Worm (Caenorhabditis elegans): ENCODE results near the gene spe-10.
A peak's percentile ranks its signal among the peaks of the same experiment; 100 is the strongest.

spe-10 gene

ce11 chrV:10414610-10415009, 30.6 kb downstream of the spe-10 start, which contains the start of gene F15H10.9:
F15H10.9 (minus strand) TSS chrV:10414710.
- TF ChIP-seq nhr-76 (tag; optimal IDR thresholded peaks at IDR 0.05) (no peak), egl-27 (tag; optimal IDR thresholded peaks at IDR 0.05) (no peak), eor-1 (tag; optimal IDR thresholded peaks at IDR 0.05) (no peak), fkh-10 (GFP tag; optimal IDR thresholded peaks at IDR 0.05) (no peak), lin-39 (tag; optimal IDR thresholded peaks at IDR 0.05) (no peak), hmg-11 (tag; optimal IDR thresholded peaks at IDR 0.05) (no peak), lin-15B (tag; optimal IDR thresholded peaks at IDR 0.05) (no peak)

DNA sequence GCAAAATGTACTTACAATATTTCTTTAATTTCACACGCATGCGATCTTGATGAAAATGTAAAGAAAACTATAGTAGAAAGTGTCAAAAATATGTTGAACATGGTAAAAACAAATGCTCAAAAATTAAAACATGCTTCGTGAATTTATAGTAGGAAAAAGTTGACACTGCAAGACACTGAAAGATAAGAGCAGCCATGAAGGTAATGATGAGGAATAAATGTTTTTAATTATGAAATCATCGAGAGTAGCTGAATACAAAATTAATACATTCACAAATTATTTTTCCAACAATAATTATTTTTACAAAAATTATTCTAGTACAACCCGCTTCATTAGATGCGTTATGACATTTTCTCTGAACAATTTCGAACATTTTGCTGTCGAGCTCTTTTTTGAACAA, 32.9 kb downstream of the spe-10 start, which contains the start of gene F15H10.10:
TSS of gene F15H10.10 (minus strand) at position 101 of the 400 bp plus-strand sequence.
- TF ChIP-seq lin-15B (tag; optimal IDR thresholded peaks at IDR 0.05) (no peak), nhr-28 (tag; optimal IDR thresholded peaks at IDR 0.05) (no peak), tbx-2 (tag; optimal IDR thresholded peaks at IDR 0.05) (no peak)

ce11 chrV:10418961-10419360, 34.9 kb downstream of the spe-10 start, which contains the start of gene F15H10.5:
F15H10.5 (minus strand) TSS chrV:10419061.
- TF ChIP-seq ztf-4 (tag; optimal IDR thresholded peaks at IDR 0.05) (no peak), nhr-237 (tag; optimal IDR thresholded peaks at IDR 0.05) (no peak), nhr-76 (tag; optimal IDR thresholded peaks at IDR 0.05) (no peak), ceh-9 (tag; optimal IDR thresholded peaks at IDR 0.05) (no peak)

ce11 chrV:10421802-10422201, 37.8 kb downstream of the spe-10 start, which contains the start of gene col-13:
col-13 (minus strand) TSS chrV:10421902.
- no peak for TF ChIP-seq mml-1 (tag; optimal IDR thresholded peaks at IDR 0.05)
- no peak for TF ChIP-seq nhr-67 (tag; optimal IDR thresholded peaks at IDR 0.05)
- TF ChIP-seq nhr-77 (tag; optimal IDR thresholded peaks at IDR 0.05), result no peak
- no peak for TF ChIP-seq unc-62 (GFP tag; optimal IDR thresholded peaks at IDR 0.05)
- TF ChIP-seq elt-1 (tag; optimal IDR thresholded peaks at IDR 0.05), result no peak
- TF ChIP-seq nhr-25 (tag; optimal IDR thresholded peaks at IDR 0.05), result no peak
- TF ChIP-seq nhr-12 (tag; optimal IDR thresholded peaks at IDR 0.05), result no peak
- TF ChIP-seq pha-4 (tag; optimal IDR thresholded peaks at IDR 0.05), result no peak
- TF ChIP-seq skn-1 (tag; optimal IDR thresholded peaks at IDR 0.05), result no peak
- TF ChIP-seq ceh-9 (tag; optimal IDR thresholded peaks at IDR 0.05), result no peak
- no peak for TF ChIP-seq daf-12 (tag; optimal IDR thresholded peaks at IDR 0.05)
- TF ChIP-seq fkh-2 (tag; optimal IDR thresholded peaks at IDR 0.05), result no peak
- no peak for TF ChIP-seq unc-39 (tag; optimal IDR thresholded peaks at IDR 0.05)

- TF ChIP-seq fos-1 (tag; optimal IDR thresholded peaks at IDR 0.05) (no peak), ztf-11 (tag; optimal IDR thresholded peaks at IDR 0.05) (no peak), nhr-25 (tag; optimal IDR thresholded peaks at IDR 0.05) (peak; percentile 61)
Observed at ce11 chrV:10423511-10423910, 39.5 kb downstream of the spe-10 start.

DNA sequence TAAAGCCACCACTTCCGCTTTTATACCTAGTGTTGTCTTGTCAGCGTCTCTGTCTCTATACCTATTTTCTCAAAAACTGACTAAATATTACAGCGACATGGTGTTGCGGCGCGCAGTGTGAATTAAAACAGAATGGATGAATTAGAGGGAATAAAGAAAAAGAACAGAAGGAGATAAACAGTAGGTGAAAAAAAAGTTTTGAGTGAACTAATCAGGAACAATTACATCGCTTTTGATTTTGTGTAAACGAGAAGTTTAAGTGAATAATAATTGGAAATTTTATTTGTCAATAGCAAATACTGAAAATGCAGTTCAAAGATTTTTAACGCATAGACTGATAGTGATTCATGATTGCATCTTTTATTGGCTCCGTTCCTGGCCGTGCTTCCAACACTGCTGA, 41.0 kb downstream of the spe-10 start, which contains the start of gene col-12:
TSS of gene col-12 (minus strand) at position 101 of the 400 bp plus-strand sequence.
- TF ChIP-seq elt-1 (tag; optimal IDR thresholded peaks at IDR 0.05) (no peak), ztf-11 (tag; optimal IDR thresholded peaks at IDR 0.05) (no peak), eor-1 (tag; optimal IDR thresholded peaks at IDR 0.05) (no peak), R02D3.7 (tag; optimal IDR thresholded peaks at IDR 0.05) (no peak), nhr-25 (tag; optimal IDR thresholded peaks at IDR 0.05) (no peak), fkh-10 (GFP tag; optimal IDR thresholded peaks at IDR 0.05) (no peak), nfya-1 (tag; optimal IDR thresholded peaks at IDR 0.05; ENCODE audit: insufficient read depth) (no peak), nhr-23 (tag; optimal IDR thresholded peaks at IDR 0.05) (no peak), ama-1 (optimal IDR thresholded peaks at IDR 0.05) (no peak), nhr-77 (tag; optimal IDR thresholded peaks at IDR 0.05) (no peak), ceh-82 (tag; optimal IDR thresholded peaks at IDR 0.05) (no peak), aly-2 (tag; optimal IDR thresholded peaks at IDR 0.05) (no peak), skn-1 (tag; optimal IDR thresholded peaks at IDR 0.05) (no peak), jun-1 (tag; optimal IDR thresholded peaks at IDR 0.05) (no peak), egl-27 (tag; optimal IDR thresholded peaks at IDR 0.05) (no peak), pqm-1 (tag; optimal IDR thresholded peaks at IDR 0.05) (no peak), ceh-28 (tag; optimal IDR thresholded peaks at IDR 0.05) (no peak), zag-1 (tag; optimal IDR thresholded peaks at IDR 0.05) (no peak)

All from whole organism, L3 larva.